Worm (Caenorhabditis elegans): ENCODE results near the gene sri-51.

The sri-51 gene

DNA sequence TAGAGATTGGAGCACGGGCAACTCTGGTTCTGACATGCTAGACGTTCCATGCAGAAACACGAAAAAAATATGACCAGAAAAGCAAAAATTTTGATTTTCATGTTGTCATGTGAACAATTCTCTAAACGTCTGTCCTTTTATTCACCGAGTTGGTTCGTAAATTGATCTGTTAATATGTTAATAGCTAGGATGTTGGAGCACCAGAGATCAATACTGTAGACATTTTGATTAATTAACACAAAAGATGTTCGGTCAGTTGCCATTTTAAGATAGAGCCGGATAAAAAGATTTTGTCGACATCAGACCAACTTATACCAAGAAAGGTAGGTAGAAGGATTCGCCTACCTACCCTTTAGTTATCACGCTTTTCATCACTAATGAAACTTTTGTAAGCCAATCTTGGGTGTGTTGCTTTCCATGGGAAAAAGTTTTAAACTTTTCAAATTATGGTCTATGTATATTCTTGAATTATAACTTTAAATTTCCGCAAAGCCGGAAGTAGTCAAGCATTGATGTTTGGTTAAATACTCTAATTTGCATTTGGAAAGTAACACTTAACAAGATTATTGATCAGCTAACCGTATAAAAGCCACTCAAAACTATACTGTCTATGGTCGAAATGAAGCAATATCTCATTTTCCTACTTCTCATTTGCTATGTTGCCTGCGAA, 49.2 kb downstream of the sri-51 start, which contains the start of the genes T10D4.11 and T10D4.1:
TSS of gene T10D4.11 (minus strand) at position 101 of the 670 bp plus-strand sequence.
TSS of gene T10D4.1 (plus strand) at position 620 of the 670 bp plus-strand sequence.
- TF ChIP-seq ztf-23 (GFP tag; IDR thresholded peaks at IDR 0.05) (no peak), flt-1 (GFP tag; IDR thresholded peaks at IDR 0.05) (no peak), cog-1 (tag; optimal IDR thresholded peaks at IDR 0.05) (no peak), ref-1 (GFP tag; conservative IDR thresholded peaks at IDR 0.05) (no peak), ztf-29 (GFP tag; IDR thresholded peaks at IDR 0.05) (no peak), med-1 (GFP tag; optimal IDR thresholded peaks at IDR 0.05; ENCODE audit: insufficient read depth) (no peak), T22C8.4 (GFP tag; IDR thresholded peaks at IDR 0.05) (no peak), klf-2 (GFP tag; conservative IDR thresholded peaks at IDR 0.05) (no peak), tab-1 (GFP tag; IDR thresholded peaks at IDR 0.05) (no peak)

DNA sequence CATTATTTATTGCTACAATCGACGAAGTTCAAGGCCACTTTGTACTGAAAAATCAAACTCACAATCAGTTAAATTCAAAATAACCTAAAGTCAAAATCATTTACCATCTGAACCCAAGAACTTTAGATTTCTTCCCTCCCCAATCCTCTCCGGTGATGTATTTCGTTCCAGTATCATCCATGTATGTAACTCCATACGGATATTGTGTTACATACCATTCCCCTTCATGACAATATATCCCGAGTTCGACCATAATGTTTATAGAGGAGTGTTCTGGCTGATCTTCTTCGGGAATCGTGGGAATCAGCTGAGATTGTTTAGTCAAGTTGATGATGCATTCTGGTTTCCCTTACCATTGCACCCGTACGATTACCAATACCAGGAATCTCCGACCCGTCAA, 50.5 kb downstream of the sri-51 start:
- TF ChIP-seq klf-2 (GFP tag; conservative IDR thresholded peaks at IDR 0.05) (no peak), tab-1 (GFP tag; IDR thresholded peaks at IDR 0.05) (no peak), flt-1 (GFP tag; IDR thresholded peaks at IDR 0.05) (no peak), med-1 (GFP tag; optimal IDR thresholded peaks at IDR 0.05; ENCODE audit: insufficient read depth) (no peak)

All from whole organism, midembryonic.